Fruit fly (Drosophila melanogaster): ENCODE measurements around the gene CG7692.

DNA sequence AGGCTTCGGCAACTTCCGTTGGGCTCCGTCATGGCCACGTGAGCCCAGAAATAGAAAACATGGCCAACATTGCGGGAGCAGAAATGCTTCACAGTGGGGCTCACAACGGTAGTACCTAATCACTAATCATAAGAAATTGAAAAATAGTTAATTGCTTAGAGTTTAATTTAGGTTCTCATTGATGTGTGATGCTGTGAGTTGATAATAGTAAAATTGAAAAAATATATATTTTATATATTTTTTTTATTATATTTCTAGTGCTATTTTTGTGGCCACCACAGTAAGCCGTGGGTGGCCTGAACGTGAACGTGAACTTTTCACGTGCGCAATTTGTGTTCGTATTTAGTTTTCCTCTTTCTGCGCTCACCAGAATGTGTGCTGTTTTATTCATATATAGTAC is 41.1 kb upstream of the CG7692 start:
- TF ChIP-seq psq (optimal IDR thresholded peaks at IDR 0.05) (no peak), Myc (optimal IDR thresholded peaks at IDR 0.05) (no peak), insv (optimal IDR thresholded peaks at IDR 0.05) (no peak), Sin3A (optimal IDR thresholded peaks at IDR 0.05) (no peak), ttk (optimal IDR thresholded peaks at IDR 0.05) (no peak)

All from Kc167 (cell line).